Worm (Caenorhabditis elegans): ENCODE measurements around the gene F21C10.13.
A peak's percentile ranks its signal among the peaks of the same experiment; 100 is the strongest.

ce11 chrV:9085845-9086244 lies 36.3 kb upstream of the F21C10.13 start:
- no peak for TF ChIP-seq nhr-77 (tag; optimal IDR thresholded peaks at IDR 0.05)
- TF ChIP-seq D1046.2 (GFP tag; IDR thresholded peaks at IDR 0.05), result no peak
- TF ChIP-seq lin-13 (GFP tag; optimal IDR thresholded peaks at IDR 0.05), result no peak
- no peak for TF ChIP-seq zag-1 (tag; optimal IDR thresholded peaks at IDR 0.05)
- no peak for TF ChIP-seq lin-39 (tag; optimal IDR thresholded peaks at IDR 0.05)
- no peak for TF ChIP-seq ceh-82 (tag; optimal IDR thresholded peaks at IDR 0.05)
- no peak for TF ChIP-seq nhr-10 (tag; optimal IDR thresholded peaks at IDR 0.05)
- TF ChIP-seq unc-62 (GFP tag; optimal IDR thresholded peaks at IDR 0.05 in 1 of 2), result peak in 1 of 2 experiments; percentile 83
- TF ChIP-seq unc-62 (tag; optimal IDR thresholded peaks at IDR 0.05), result no peak
